Worm (Caenorhabditis elegans): ENCODE data around the gene F58E2.4.
"Not testable (repeated sequence)": the region's sequence is repeated elsewhere in the genome, so short reads cannot be mapped to it uniquely, and the experiment has no call there.

The F58E2.4 gene

ce11 chrIV:3463254-3463653 is at the start of gene F58E2.4:
F58E2.4 (plus strand) TSS chrIV:3463387.
- no peak for TF ChIP-seq cnd-1 (tag; optimal IDR thresholded peaks at IDR 0.05)
- no peak for TF ChIP-seq snpc-4 (tag; optimal IDR thresholded peaks at IDR 0.05)
- no peak for TF ChIP-seq blmp-1 (tag; optimal IDR thresholded peaks at IDR 0.05)
- no peak for TF ChIP-seq unc-39 (tag; optimal IDR thresholded peaks at IDR 0.05)
- no peak for TF ChIP-seq nhr-76 (tag; optimal IDR thresholded peaks at IDR 0.05)
- no peak for TF ChIP-seq ceh-83 (GFP tag; optimal IDR thresholded peaks at IDR 0.05)
- no peak for TF ChIP-seq lin-13 (tag; optimal IDR thresholded peaks at IDR 0.05)

- TF ChIP-seq snpc-4 (tag; optimal IDR thresholded peaks at IDR 0.05) (no peak), M03D4.4 (tag; optimal IDR thresholded peaks at IDR 0.05) (no peak), elt-3 (tag; optimal IDR thresholded peaks at IDR 0.05) (no peak), zip-8 (tag; optimal IDR thresholded peaks at IDR 0.05) (no peak), mab-5 (tag; optimal IDR thresholded peaks at IDR 0.05) (no peak), elt-1 (tag; optimal IDR thresholded peaks at IDR 0.05; ENCODE audit: borderline replicate concordance, insufficient read depth) (no peak)
These were observed 47.8 kb upstream of the F58E2.4 start, which contains the start of gene lgc-9 for ce11 chrIV:3415383-3415782. lgc-9 (plus strand) TSS chrIV:3415683.

ce11 chrIV:3418741-3419140 is 44.4 kb upstream of the F58E2.4 start:
- TF ChIP-seq ham-2 (GFP tag; optimal IDR thresholded peaks at IDR 0.05): no peak
- no peak for TF ChIP-seq blmp-1 (tag; optimal IDR thresholded peaks at IDR 0.05)
- TF ChIP-seq snpc-4 (tag; optimal IDR thresholded peaks at IDR 0.05): no peak
- TF ChIP-seq elt-1 (tag; optimal IDR thresholded peaks at IDR 0.05; ENCODE audit: borderline replicate concordance, insufficient read depth): no peak
- TF ChIP-seq unc-39 (tag; optimal IDR thresholded peaks at IDR 0.05): no peak
- no peak for TF ChIP-seq lin-13 (tag; optimal IDR thresholded peaks at IDR 0.05)
- no peak for TF ChIP-seq ceh-39 (tag; optimal IDR thresholded peaks at IDR 0.05)
- no peak for TF ChIP-seq lsy-2 (tag; optimal IDR thresholded peaks at IDR 0.05)
- no peak for TF ChIP-seq unc-120 (tag; optimal IDR thresholded peaks at IDR 0.05; ENCODE audit: poor library complexity, severe bottlenecking)
- TF ChIP-seq nhr-28 (tag; optimal IDR thresholded peaks at IDR 0.05): no peak
- no peak for TF ChIP-seq bed-3 (GFP tag; optimal IDR thresholded peaks at IDR 0.05)
- no peak for TF ChIP-seq mep-1 (tag; optimal IDR thresholded peaks at IDR 0.05)
- TF ChIP-seq mls-2 (tag; optimal IDR thresholded peaks at IDR 0.05): no peak
- TF ChIP-seq nhr-12 (tag; optimal IDR thresholded peaks at IDR 0.05): no peak

- TF ChIP-seq nhr-28 (tag; optimal IDR thresholded peaks at IDR 0.05) (no peak), lsy-2 (tag; optimal IDR thresholded peaks at IDR 0.05) (no peak), ces-1 (GFP tag; optimal IDR thresholded peaks at IDR 0.05) (no peak), unc-120 (tag; optimal IDR thresholded peaks at IDR 0.05; ENCODE audit: poor library complexity, severe bottlenecking) (no peak), mls-2 (tag; optimal IDR thresholded peaks at IDR 0.05) (no peak), mab-5 (tag; optimal IDR thresholded peaks at IDR 0.05) (no peak), ham-2 (GFP tag; optimal IDR thresholded peaks at IDR 0.05) (no peak)
These were observed 40.7 kb upstream of the F58E2.4 start, which contains the start of gene C04C3.6 for ce11 chrIV:3422516-3422915. C04C3.6 (minus strand) TSS chrIV:3422616.

ce11 chrIV:3428434-3428950 is 34.7 kb upstream of the F58E2.4 start, which contains the start of the genes C04C3.9 and srz-60:
C04C3.9 (minus strand) TSS chrIV:3428534.
srz-60 (plus strand) TSS chrIV:3428900.
- TF ChIP-seq nhr-76 (tag; optimal IDR thresholded peaks at IDR 0.05) (no peak), flh-1 (GFP tag; optimal IDR thresholded peaks at IDR 0.05) (no peak), cnd-1 (tag; optimal IDR thresholded peaks at IDR 0.05) (no peak), pha-4 (tag; optimal IDR thresholded peaks at IDR 0.05) (no peak), nhr-12 (tag; optimal IDR thresholded peaks at IDR 0.05) (no peak), elt-3 (tag; optimal IDR thresholded peaks at IDR 0.05) (no peak), nhr-28 (tag; optimal IDR thresholded peaks at IDR 0.05) (no peak), elt-1 (tag; optimal IDR thresholded peaks at IDR 0.05; ENCODE audit: borderline replicate concordance, insufficient read depth) (no peak), nhr-237 (tag; optimal IDR thresholded peaks at IDR 0.05) (no peak), sptf-1 (tag; optimal IDR thresholded peaks at IDR 0.05) (no peak), snpc-4 (tag; optimal IDR thresholded peaks at IDR 0.05) (no peak), hlh-1 (tag; optimal IDR thresholded peaks at IDR 0.05) (no peak), tbx-8 (GFP tag; optimal IDR thresholded peaks at IDR 0.05) (no peak), mep-1 (tag; optimal IDR thresholded peaks at IDR 0.05) (no peak), ces-1 (GFP tag; optimal IDR thresholded peaks at IDR 0.05) (no peak)

ce11 chrIV:3433387-3433786 is 29.8 kb upstream of the F58E2.4 start, which contains the start of gene C04C3.7:
C04C3.7 (minus strand) TSS chrIV:3433487.
- not testable (repeated sequence) for TF ChIP-seq M03D4.4, hlh-1, ceh-39 (tag; optimal IDR thresholded peaks at IDR 0.05)

All from whole organism, mixed stage, embryonic.